Fruit fly (Drosophila melanogaster): Measurements from ENCODE around the gene pths.
A peak's percentile ranks its signal among the peaks of the same experiment; 100 is the strongest.

The pths gene

dm6 chr2L:21113546-21113945, 29.5 kb upstream of the pths start (continued):
- peak; percentile 69 for TF ChIP-seq vri (GFP tag; optimal IDR thresholded peaks at IDR 0.05)
- no peak for TF ChIP-seq Hr38 (GFP tag; optimal IDR thresholded peaks at IDR 0.05)

dm6 chr2L:21115687-21116086, 27.3 kb upstream of the pths start:
- no peak for TF ChIP-seq Blimp-1 (GFP tag; optimal IDR thresholded peaks at IDR 0.05)
- no peak for TF ChIP-seq CG15336 (GFP tag; IDR thresholded peaks at IDR 0.05)
- no peak for TF ChIP-seq CG9139 (GFP tag; optimal IDR thresholded peaks at IDR 0.05)
- no peak for TF ChIP-seq CG3032 (tag; optimal IDR thresholded peaks at IDR 0.05)
- TF ChIP-seq Hr4 (GFP tag; optimal IDR thresholded peaks at IDR 0.05), result no peak
- no peak for TF ChIP-seq Gug (GFP tag; IDR thresholded peaks at IDR 0.05)
- no peak for TF ChIP-seq CG10669 (GFP tag; optimal IDR thresholded peaks at IDR 0.05)
- no peak for TF ChIP-seq CG3919 (GFP tag; optimal IDR thresholded peaks at IDR 0.05)
- TF ChIP-seq spab (GFP tag; optimal IDR thresholded peaks at IDR 0.05), result no peak
- TF ChIP-seq fd59A (GFP tag; optimal IDR thresholded peaks at IDR 0.05), result no peak

dm6 chr2L:21135764-21136163, 7.3 kb upstream of the pths start:
- TF ChIP-seq CG32006 (GFP tag; optimal IDR thresholded peaks at IDR 0.05) (no peak), CG6808 (GFP tag; optimal IDR thresholded peaks at IDR 0.05) (no peak), ss (GFP tag; optimal IDR thresholded peaks at IDR 0.05) (no peak), Lpt (GFP tag; optimal IDR thresholded peaks at IDR 0.05) (no peak), Smox (GFP tag; optimal IDR thresholded peaks at IDR 0.05) (no peak), Hr39 (GFP tag; optimal IDR thresholded peaks at IDR 0.05) (no peak), Eip93F (GFP tag; optimal IDR thresholded peaks at IDR 0.05) (no peak), CG6792 (GFP tag; optimal IDR thresholded peaks at IDR 0.05) (no peak), Met (GFP tag; optimal IDR thresholded peaks at IDR 0.05) (no peak), fd59A (GFP tag; optimal IDR thresholded peaks at IDR 0.05) (no peak), CG9139 (GFP tag; optimal IDR thresholded peaks at IDR 0.05) (no peak), CG1621 (tag; optimal IDR thresholded peaks at IDR 0.05) (no peak), Hr38 (GFP tag; optimal IDR thresholded peaks at IDR 0.05) (no peak), Sox14 (GFP tag; optimal IDR thresholded peaks at IDR 0.05) (no peak), CG8119 (GFP tag; IDR thresholded peaks at IDR 0.05) (no peak), Hr4 (GFP tag; optimal IDR thresholded peaks at IDR 0.05) (no peak), CG11294 (GFP tag; IDR thresholded peaks at IDR 0.05) (no peak)

dm6 chr2L:21141714-21142500, 1.1 kb upstream of the pths start, which contains the start of gene Dap160:
Gene Dap160, minus strand, starts transcription at chr2L:21142347.
- no peak for TF ChIP-seq CG10631 (GFP tag; optimal IDR thresholded peaks at IDR 0.05)
- TF ChIP-seq CG8119 (GFP tag; IDR thresholded peaks at IDR 0.05), result no peak
- no peak for TF ChIP-seq Hr38 (GFP tag; optimal IDR thresholded peaks at IDR 0.05)
- TF ChIP-seq ss (GFP tag; optimal IDR thresholded peaks at IDR 0.05), result no peak
- no peak for TF ChIP-seq topi (GFP tag; optimal IDR thresholded peaks at IDR 0.05)
- peak; percentile 36 for TF ChIP-seq fd85E (GFP tag; optimal IDR thresholded peaks at IDR 0.05)
- no peak for TF ChIP-seq CG8632 (GFP tag; optimal IDR thresholded peaks at IDR 0.05)
- TF ChIP-seq Met (GFP tag; optimal IDR thresholded peaks at IDR 0.05), result no peak
- TF ChIP-seq CG31627 (GFP tag; optimal IDR thresholded peaks at IDR 0.05), result no peak
- peak; percentile 12 for TF ChIP-seq esn (GFP tag; optimal IDR thresholded peaks at IDR 0.05)
- TF ChIP-seq Sox14 (GFP tag; optimal IDR thresholded peaks at IDR 0.05), result peak; percentile 9

dm6 chr2L:21142501-21142849, 554 bp upstream of the pths start:
- TF ChIP-seq Met (GFP tag; optimal IDR thresholded peaks at IDR 0.05), result no peak
- no peak for TF ChIP-seq Smox (GFP tag; optimal IDR thresholded peaks at IDR 0.05)
- no peak for TF ChIP-seq CG15336 (GFP tag; IDR thresholded peaks at IDR 0.05)
- no peak for TF ChIP-seq lz (GFP tag; optimal IDR thresholded peaks at IDR 0.05)
- TF ChIP-seq CG6808 (GFP tag; optimal IDR thresholded peaks at IDR 0.05), result no peak
- no peak for TF ChIP-seq Hr4 (GFP tag; optimal IDR thresholded peaks at IDR 0.05)
- no peak for TF ChIP-seq Ets96B (tag; optimal IDR thresholded peaks at IDR 0.05)
- TF ChIP-seq CG6163 (GFP tag; IDR thresholded peaks at IDR 0.05), result no peak
- no peak for TF ChIP-seq CG8319 (GFP tag; optimal IDR thresholded peaks at IDR 0.05)
- no peak for TF ChIP-seq CG3032 (tag; optimal IDR thresholded peaks at IDR 0.05)
- TF ChIP-seq Lpt (GFP tag; optimal IDR thresholded peaks at IDR 0.05), result no peak
- no peak for TF ChIP-seq salr (GFP tag; optimal IDR thresholded peaks at IDR 0.05)
- no peak for TF ChIP-seq fkh (GFP tag; optimal IDR thresholded peaks at IDR 0.05)
- TF ChIP-seq fd85E (GFP tag; optimal IDR thresholded peaks at IDR 0.05), result no peak
- TF ChIP-seq net (GFP tag; optimal IDR thresholded peaks at IDR 0.05), result no peak
- TF ChIP-seq CG6792 (GFP tag; optimal IDR thresholded peaks at IDR 0.05), result no peak
- no peak for TF ChIP-seq Eip75B (GFP tag; optimal IDR thresholded peaks at IDR 0.05)
- no peak for TF ChIP-seq CG6854 (GFP tag; optimal IDR thresholded peaks at IDR 0.05)
- TF ChIP-seq esn (GFP tag; optimal IDR thresholded peaks at IDR 0.05), result no peak

Measured in whole organism, prepupa.